Fruit fly (Drosophila melanogaster) whole organism, pupa: ENCODE measurements around the gene CG31710.

Source experiments
- CG10348 ChIP-seq: fragments of 200-800 bp; sonication (Bioruptor generic); IDR thresholded peaks from 2 replicates; pipeline ENCODE4 v1.3.6; 2022; ENCODE audit warnings: missing biosample characterization, missing genetic modification characterization
- CG12605 ChIP-seq: fragments of 200-800 bp; sonication (Bioruptor generic); IDR thresholded peaks from 2 replicates; pipeline ENCODE4 v1.3.6; 2022; ENCODE audit warnings: missing biosample characterization, missing genetic modification characterization
- CG13204 ChIP-seq: fragments of 200-800 bp; sonication (Bioruptor generic); optimal IDR thresholded peaks from 2 replicates; lab custom pipeline; 2018; ENCODE audit warnings: missing biosample characterization, mild to moderate bottlenecking, missing genetic modification characterization, moderate library complexity
- CG14655 ChIP-seq: fragments of 200-800 bp; sonication (Bioruptor generic); optimal IDR thresholded peaks from 3 replicates; lab custom pipeline; 2017; ENCODE audit warnings: mild to moderate bottlenecking, missing biosample characterization, missing genetic modification reagents, missing genetic modification characterization
- CG15710 ChIP-seq: fragments of 200-800 bp; sonication (Bioruptor generic); optimal IDR thresholded peaks from 2 replicates; lab custom pipeline; 2018; ENCODE audit warnings: missing biosample characterization, mild to moderate bottlenecking, missing genetic modification characterization, moderate library complexity
- CG17806 ChIP-seq: fragments of 200-800 bp; sonication (Bioruptor generic); optimal IDR thresholded peaks from 2 replicates; lab custom pipeline; 2018; ENCODE audit warnings: missing biosample characterization, mild to moderate bottlenecking, missing genetic modification characterization, moderate library complexity
- CG32121 ChIP-seq: fragments of 200-800 bp; sonication (Bioruptor generic); IDR thresholded peaks from 2 replicates; pipeline ENCODE4 v1.3.6; 2022; ENCODE audit warnings: missing biosample characterization, missing genetic modification characterization
- CG34367 ChIP-seq: fragments of 200-800 bp; sonication (Bioruptor generic); optimal IDR thresholded peaks from 2 replicates; lab custom pipeline; 2018; ENCODE audit warnings: missing biosample characterization, mild to moderate bottlenecking, missing genetic modification characterization
- CG4496 ChIP-seq: fragments of 200-800 bp; sonication (Bioruptor generic); IDR thresholded peaks from 3 replicates; pipeline ENCODE4 v1.3.6; 2022; ENCODE audit warnings: missing biosample characterization, missing genetic modification characterization
- CG8159 ChIP-seq: fragments of 200-800 bp; sonication (Bioruptor generic); optimal IDR thresholded peaks from 3 replicates; lab custom pipeline; 2018; ENCODE audit warnings: missing biosample characterization, mild to moderate bottlenecking, missing genetic modification characterization, moderate library complexity
- CG8301 ChIP-seq: fragments of 200-800 bp; sonication (Bioruptor generic); optimal IDR thresholded peaks from 2 replicates; lab custom pipeline; 2018; ENCODE audit warnings: missing biosample characterization, mild to moderate bottlenecking, missing genetic modification characterization
- CG9948 ChIP-seq: fragments of 200-800 bp; sonication (Bioruptor generic); optimal IDR thresholded peaks from 2 replicates; lab custom pipeline; 2018; ENCODE audit warnings: missing biosample characterization, mild to moderate bottlenecking, missing genetic modification characterization, moderate library complexity
- D1 ChIP-seq: fragments of 200-800 bp; sonication (Bioruptor generic); optimal IDR thresholded peaks from 2 replicates; lab custom pipeline; 2018; ENCODE audit warnings: missing biosample characterization, mild to moderate bottlenecking, missing genetic modification characterization, moderate library complexity
- EcR ChIP-seq: fragments of 200-800 bp; sonication (Bioruptor generic); optimal IDR thresholded peaks from 3 replicates; lab custom pipeline; 2019; ENCODE audit warnings: missing biosample characterization, missing genetic modification characterization, mild to moderate bottlenecking, moderate library complexity, missing genetic modification reagents
- Ets98B ChIP-seq: fragments of 200-800 bp; sonication (Bioruptor generic); IDR thresholded peaks from 2 replicates; pipeline ENCODE4 v1.3.6; 2022; ENCODE audit warnings: missing biosample characterization, missing genetic modification characterization
- Pif1A ChIP-seq: fragments of 200-800 bp; sonication (Bioruptor generic); optimal IDR thresholded peaks from 3 replicates; lab custom pipeline; 2016; ENCODE audit warnings: missing biosample characterization, missing genetic modification characterization
- Pif1B ChIP-seq: fragments of 200-800 bp; sonication (Bioruptor generic); optimal IDR thresholded peaks from 3 replicates; lab custom pipeline; 2016; ENCODE audit warnings: missing biosample characterization, missing genetic modification characterization
- Snoo ChIP-seq: fragments of 200-800 bp; sonication (Bioruptor generic); optimal IDR thresholded peaks from 3 replicates; lab custom pipeline; 2017; ENCODE audit warnings: missing biosample characterization, mild to moderate bottlenecking, missing genetic modification characterization, inconsistent platforms
- fd96Ca ChIP-seq: fragments of 200-800 bp; sonication (Bioruptor generic); IDR thresholded peaks from 3 replicates; pipeline ENCODE4 v1.3.6; 2022; ENCODE audit warnings: missing biosample characterization, missing genetic modification characterization
- gl ChIP-seq: fragments of 200-800 bp; sonication (Bioruptor generic); optimal IDR thresholded peaks from 2 replicates; lab custom pipeline; 2018; ENCODE audit warnings: missing biosample characterization, mild to moderate bottlenecking, missing genetic modification characterization
- rn ChIP-seq: fragments of 200-800 bp; sonication (Bioruptor generic); IDR thresholded peaks from 2 replicates; pipeline ENCODE4 v1.3.6; 2022; ENCODE audit warnings: missing biosample characterization, missing genetic modification characterization

The CG31710 gene

dm6 chr2L:9743823-9744222 lies 38.1 kb upstream of the CG31710 start:
- TF ChIP-seq CG10348 (GFP tag; lab: Robert Waterston, UW): no peak
- no peak for TF ChIP-seq EcR (GFP tag; lab: Kevin White, UChicago)

dm6 chr2L:9739685-9740084 lies 33.9 kb upstream of the CG31710 start:
- no peak for TF ChIP-seq CG10348 (GFP tag; lab: Robert Waterston, UW)
- no peak for TF ChIP-seq CG32121 (GFP tag; lab: Robert Waterston, UW)
- TF ChIP-seq Pif1A (GFP tag; lab: Kevin White, UChicago): no peak
- no peak for TF ChIP-seq CG13204 (GFP tag; lab: Kevin White, UChicago)

dm6 chr2L:9737803-9738202 lies 32.0 kb upstream of the CG31710 start:
- peak; percentile 59 for TF ChIP-seq CG14655 (GFP tag; lab: Kevin White, UChicago)
- TF ChIP-seq gl (tag; lab: Kevin White, UChicago): no peak
- TF ChIP-seq CG32121 (GFP tag; lab: Robert Waterston, UW): peak; percentile 17; the same call in 1 of the 2 replicates
- no peak for TF ChIP-seq CG10348 (GFP tag; lab: Robert Waterston, UW)
- TF ChIP-seq CG4496 (GFP tag; lab: Robert Waterston, UW): peak; percentile 44; the same call in 1 of the 3 replicates
- no peak for TF ChIP-seq D1 (tag; lab: Kevin White, UChicago)
- peak; percentile 49 for TF ChIP-seq CG8301 (tag; lab: Kevin White, UChicago)
- TF ChIP-seq fd96Ca (GFP tag; lab: Robert Waterston, UW): peak; percentile 59; the same call in 2 of the 3 replicates
- peak; percentile 42 for TF ChIP-seq CG15710 (tag; lab: Kevin White, UChicago)
- no peak for TF ChIP-seq CG12605 (GFP tag; lab: Robert Waterston, UW)
- peak; percentile 47 for TF ChIP-seq CG17806 (tag; lab: Kevin White, UChicago)
- peak; percentile 37 for TF ChIP-seq CG9948 (tag; lab: Kevin White, UChicago)
- TF ChIP-seq CG8159: peak; percentile 61

- TF ChIP-seq D1 (tag; lab: Kevin White, UChicago): no peak
- TF ChIP-seq CG8301 (tag; lab: Kevin White, UChicago): no peak
- TF ChIP-seq CG34367 (tag; lab: Kevin White, UChicago): no peak
- no peak for TF ChIP-seq gl (tag; lab: Kevin White, UChicago)
- TF ChIP-seq EcR (GFP tag; lab: Kevin White, UChicago): no peak
- no peak for TF ChIP-seq CG13204 (GFP tag; lab: Kevin White, UChicago)
- TF ChIP-seq CG17806 (tag; lab: Kevin White, UChicago): no peak
- TF ChIP-seq CG4496 (GFP tag; lab: Robert Waterston, UW): no peak
- TF ChIP-seq CG8159: no peak
- no peak for TF ChIP-seq CG32121 (GFP tag; lab: Robert Waterston, UW)
- no peak for TF ChIP-seq CG9948 (tag; lab: Kevin White, UChicago)
- TF ChIP-seq fd96Ca (GFP tag; lab: Robert Waterston, UW): no peak
- no peak for TF ChIP-seq Pif1B
- no peak for TF ChIP-seq rn (GFP tag; lab: Robert Waterston, UW)
- TF ChIP-seq Pif1A (GFP tag; lab: Kevin White, UChicago): no peak
Measured at dm6 chr2L:9737360-9737759, 31.6 kb upstream of the CG31710 start.

- TF ChIP-seq CG17806 (tag; lab: Kevin White, UChicago): peak; percentile 2
- TF ChIP-seq EcR (GFP tag; lab: Kevin White, UChicago): no peak
- peak; percentile 5 for TF ChIP-seq Pif1A (GFP tag; lab: Kevin White, UChicago)
- TF ChIP-seq Snoo (tag; lab: Kevin White, UChicago): peak; percentile 11
- no peak for TF ChIP-seq CG32121 (GFP tag; lab: Robert Waterston, UW)
- no peak for TF ChIP-seq CG10348 (GFP tag; lab: Robert Waterston, UW)
- no peak for TF ChIP-seq CG34367 (tag; lab: Kevin White, UChicago)
- TF ChIP-seq CG13204 (GFP tag; lab: Kevin White, UChicago): no peak
- TF ChIP-seq CG9948 (tag; lab: Kevin White, UChicago): peak; percentile 3
- TF ChIP-seq Ets98B: peak; percentile 62
- TF ChIP-seq CG8301 (tag; lab: Kevin White, UChicago): peak; percentile 49
- TF ChIP-seq D1 (tag; lab: Kevin White, UChicago): no peak
- TF ChIP-seq CG15710 (tag; lab: Kevin White, UChicago): peak; percentile 55
- TF ChIP-seq fd96Ca (GFP tag; lab: Robert Waterston, UW): no peak; the same call in 2 of the 3 replicates
- no peak for TF ChIP-seq gl (tag; lab: Kevin White, UChicago)
- peak; percentile 32; the same call in 1 of the 3 replicates for TF ChIP-seq CG4496 (GFP tag; lab: Robert Waterston, UW)
- no peak for TF ChIP-seq rn (GFP tag; lab: Robert Waterston, UW)
- TF ChIP-seq CG14655 (GFP tag; lab: Kevin White, UChicago): peak; percentile 62
- peak; percentile 20; the same call in 1 of the 2 replicates for TF ChIP-seq CG12605 (GFP tag; lab: Robert Waterston, UW)
- TF ChIP-seq CG8159: peak; percentile 58
- no peak for TF ChIP-seq Pif1B
Measured at dm6 chr2L:9736000-9736695, 30.4 kb upstream of the CG31710 start, which contains the start of gene CG13117. TSS of gene CG13117 (plus strand) at chr2L:9736645.

- TF ChIP-seq Pif1B (no peak), CG34367 (tag; lab: Kevin White, UChicago) (peak; percentile 14), CG8159 (peak; percentile 5), Pif1A (GFP tag; lab: Kevin White, UChicago) (peak; percentile 40), CG15710 (tag; lab: Kevin White, UChicago) (no peak), CG9948 (tag; lab: Kevin White, UChicago) (no peak), CG4496 (GFP tag; lab: Robert Waterston, UW) (0 out of 3 replicates have a peak, but pooled peaks have one; percentile 13), gl (tag; lab: Kevin White, UChicago) (no peak), CG14655 (GFP tag; lab: Kevin White, UChicago) (no peak), CG17806 (tag; lab: Kevin White, UChicago) (no peak), CG8301 (tag; lab: Kevin White, UChicago) (no peak), Snoo (tag; lab: Kevin White, UChicago) (peak; percentile 15), rn (GFP tag; lab: Robert Waterston, UW) (no peak)
Measured at dm6 chr2L:9734134-9734533, 28.4 kb upstream of the CG31710 start.
